Worm (Caenorhabditis elegans): Measurements from ENCODE around the gene W02A2.9.

The W02A2.9 gene

DNA sequence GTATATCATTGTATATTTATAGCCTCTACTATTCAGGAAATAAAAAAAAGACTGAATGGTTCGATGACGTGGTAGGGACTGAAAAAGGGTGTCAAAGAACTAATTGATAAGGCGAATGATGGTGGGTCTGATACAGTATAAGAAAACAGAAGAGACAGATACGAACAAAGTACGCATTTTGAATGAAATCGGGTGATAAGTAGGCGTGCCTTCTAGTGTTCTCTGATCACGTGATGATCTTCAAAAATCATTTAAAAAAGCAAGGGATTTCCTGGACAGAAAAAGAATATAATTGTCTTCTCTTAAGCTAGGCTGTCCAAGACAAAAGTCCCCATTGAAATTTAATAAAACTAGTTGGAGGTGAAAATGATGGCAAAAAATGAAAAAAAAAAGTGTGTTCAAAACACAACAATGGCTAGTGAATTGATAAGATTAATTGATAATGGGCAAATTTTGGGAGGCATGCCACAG, 45.8 kb downstream of the W02A2.9 start:
- TF ChIP-seq F55B11.4 (tag; optimal IDR thresholded peaks at IDR 0.05; ENCODE audit: borderline replicate concordance, insufficient read depth) = no peak
- TF ChIP-seq lin-40 (tag; optimal IDR thresholded peaks at IDR 0.05) = peak; percentile 77
- TF ChIP-seq tlf-1 (GFP tag; optimal IDR thresholded peaks at IDR 0.05) = peak; percentile 5
- TF ChIP-seq nhr-179 (tag; optimal IDR thresholded peaks at IDR 0.05) = no peak
- peak; percentile 69 for TF ChIP-seq nfyb-1 (GFP tag; IDR thresholded peaks at IDR 0.05)
- no peak for TF ChIP-seq akir-1 (GFP tag; optimal IDR thresholded peaks at IDR 0.05)
- no peak for TF ChIP-seq Y95B8A.8 (GFP tag; IDR thresholded peaks at IDR 0.05)
- no peak; the same call in 1 of the 2 replicates for TF ChIP-seq cebp-1 (GFP tag; IDR thresholded peaks at IDR 0.05)
- TF ChIP-seq cebp-1 (tag; optimal IDR thresholded peaks at IDR 0.05) = peak; percentile 34
- TF ChIP-seq mxl-1 (tag; optimal IDR thresholded peaks at IDR 0.05) = no peak
- TF ChIP-seq ztf-22 (GFP tag; optimal IDR thresholded peaks at IDR 0.05) = peak; percentile 38
- no peak for TF ChIP-seq lin-26 (GFP tag; IDR thresholded peaks at IDR 0.05)
- no peak for TF ChIP-seq C17E4.6 (GFP tag; IDR thresholded peaks at IDR 0.05)
- TF ChIP-seq zfh-2 (GFP tag; conservative IDR thresholded peaks at IDR 0.05) = no peak
- TF ChIP-seq nhr-90 (tag; optimal IDR thresholded peaks at IDR 0.05) = peak; percentile 53
- no peak for TF ChIP-seq hsf-1 (GFP tag; IDR thresholded peaks at IDR 0.05)
- no peak for TF ChIP-seq ceh-27 (GFP tag; optimal IDR thresholded peaks at IDR 0.05)
- no peak for TF ChIP-seq rec-8 (tag; optimal IDR thresholded peaks at IDR 0.05)
- peak; percentile 55 for TF ChIP-seq ztf-26 (tag; optimal IDR thresholded peaks at IDR 0.05)
- TF ChIP-seq mel-28 (tag; optimal IDR thresholded peaks at IDR 0.05; ENCODE audit: borderline replicate concordance) = no peak
- TF ChIP-seq snpc-4 (GFP tag; optimal IDR thresholded peaks at IDR 0.05) = no peak
- TF ChIP-seq snpc-4 (tag; optimal IDR thresholded peaks at IDR 0.05) = peak in 1 of 4 experiments; percentile 0
- TF ChIP-seq F22D6.2 (tag; optimal IDR thresholded peaks at IDR 0.05) = no peak
- TF ChIP-seq lsl-1 (GFP tag; optimal IDR thresholded peaks at IDR 0.05) = no peak
- TF ChIP-seq ceh-40 (GFP tag; IDR thresholded peaks at IDR 0.05) = no peak
- TF ChIP-seq pbrm-1 (GFP tag; IDR thresholded peaks at IDR 0.05) = no peak
- TF ChIP-seq let-607 (tag; optimal IDR thresholded peaks at IDR 0.05) = peak in 1 of 2 experiments; percentile 41
- no peak for TF ChIP-seq him-1 (tag; optimal IDR thresholded peaks at IDR 0.05)
- TF ChIP-seq ceh-58 (GFP tag; IDR thresholded peaks at IDR 0.05) = no peak
- TF ChIP-seq D2030.7 (GFP tag; IDR thresholded peaks at IDR 0.05) = no peak
- TF ChIP-seq athp-1 (tag; optimal IDR thresholded peaks at IDR 0.05) = no peak
- no peak for TF ChIP-seq B0035.1 (tag; optimal IDR thresholded peaks at IDR 0.05)
- TF ChIP-seq attf-6 (GFP tag; IDR thresholded peaks at IDR 0.05) = no peak
- TF ChIP-seq dox-1 (GFP tag; IDR thresholded peaks at IDR 0.05) = no peak
- TF ChIP-seq hmg-20 (GFP tag; IDR thresholded peaks at IDR 0.05) = no peak
- no peak for TF ChIP-seq ceh-100 (GFP tag; IDR thresholded peaks at IDR 0.05)
- no peak for TF ChIP-seq F52B5.7 (tag; optimal IDR thresholded peaks at IDR 0.05)
- no peak for TF ChIP-seq K12H6.12 (tag; optimal IDR thresholded peaks at IDR 0.05)
- no peak for TF ChIP-seq F33H1.4 (GFP tag; IDR thresholded peaks at IDR 0.05)
- 0 out of 2 replicates have a peak, but pooled peaks have one; percentile 12 for TF ChIP-seq K11D2.4 (GFP tag; IDR thresholded peaks at IDR 0.05)
- no peak for TF ChIP-seq madf-3 (GFP tag; IDR thresholded peaks at IDR 0.05)
- TF ChIP-seq dpl-1 (GFP tag; optimal IDR thresholded peaks at IDR 0.05) = no peak
- TF ChIP-seq die-1 (tag; optimal IDR thresholded peaks at IDR 0.05) = no peak
- no peak for TF ChIP-seq madf-8 (GFP tag; conservative IDR thresholded peaks at IDR 0.05)
- no peak for TF ChIP-seq rpc-1 (optimal IDR thresholded peaks at IDR 0.05)
- no peak for TF ChIP-seq rpc-1 (tag; optimal IDR thresholded peaks at IDR 0.05)
- no peak for TF ChIP-seq ztf-25 (GFP tag; IDR thresholded peaks at IDR 0.05)
- no peak for TF ChIP-seq let-526 (GFP tag; IDR thresholded peaks at IDR 0.05)
- peak; percentile 25 for TF ChIP-seq somi-1 (GFP tag; optimal IDR thresholded peaks at IDR 0.05)
- no peak for TF ChIP-seq egl-18 (GFP tag; IDR thresholded peaks at IDR 0.05)
